Fruit fly (Drosophila melanogaster): Measurements from ENCODE around the gene CG32462.

dm6 chr3L:22820190-22820589, 33.1 kb downstream of the CG32462 start:
- no peak for TF ChIP-seq Hr38 (GFP tag; optimal IDR thresholded peaks at IDR 0.05)
- no peak for TF ChIP-seq Blimp-1 (GFP tag; optimal IDR thresholded peaks at IDR 0.05)
- TF ChIP-seq Ets21C (GFP tag; optimal IDR thresholded peaks at IDR 0.05), result no peak
- no peak for TF ChIP-seq CG8119 (GFP tag; IDR thresholded peaks at IDR 0.05)
- no peak for TF ChIP-seq CG6854 (GFP tag; optimal IDR thresholded peaks at IDR 0.05)
- TF ChIP-seq CG9139 (GFP tag; optimal IDR thresholded peaks at IDR 0.05), result no peak
- TF ChIP-seq CG16779 (tag; optimal IDR thresholded peaks at IDR 0.05), result no peak
- TF ChIP-seq Sox102F (GFP tag; optimal IDR thresholded peaks at IDR 0.05), result no peak
